Worm (Caenorhabditis elegans) whole organism, young adult: Measurements from ENCODE around the gene glt-4.

Experiments
- ZK185.1 ChIP-seq: sonication (generic microtip); optimal IDR thresholded peaks from 2 replicates; lab custom pipeline; 2016; ENCODE audit warnings: mild to moderate bottlenecking, missing genetic modification characterization, missing compliant biosample characterization; ENCODE audit not compliant: poor library complexity, severe bottlenecking
- ama-1 ChIP-seq, 3 experiments: fragments of 150-350 bp in 1 of 3; sonication (generic microtip) in 2 of 3; optimal IDR thresholded peaks; 2 replicates each; lab custom pipeline; 2014 to 2018; ENCODE audit warnings: missing biosample characterization in 2 of 3, missing genetic modification characterization in 2 of 3, missing genetic modification reagents in 2 of 3
- cebp-2 ChIP-seq: fragments of 200-800 bp; sonication (Bioruptor generic); IDR thresholded peaks from 2 replicates; pipeline ENCODE4 v1.3.6; 2022; ENCODE audit warnings: missing genetic modification characterization, missing compliant biosample characterization
- chd-7 ChIP-seq: sonication (generic microtip); optimal IDR thresholded peaks from 2 replicates; lab custom pipeline; 2016; ENCODE audit warnings: mild to moderate bottlenecking, missing genetic modification characterization, moderate library complexity, missing compliant biosample characterization
- lin-35 ChIP-seq, 3 experiments: fragments of 150-350 bp in 2 of 3; sonication (generic microtip) in 1 of 3; optimal IDR thresholded peaks; 2 replicates each; lab custom pipeline; 2014 to 2018; ENCODE audit warnings: missing biosample characterization in 3 of 3, missing genetic modification characterization in 3 of 3, missing genetic modification reagents in 3 of 3
- mcd-1 ChIP-seq: fragments of 200-800 bp; sonication (Bioruptor generic); IDR thresholded peaks from 2 replicates; pipeline ENCODE4 v1.3.6; 2022; ENCODE audit warnings: missing genetic modification reagents, missing genetic modification characterization, missing compliant biosample characterization
- snpc-4 ChIP-seq, 5 experiments: fragments of 150-350 bp in 1 of 5; sonication (generic microtip) in 4 of 5; optimal IDR thresholded peaks; 2 replicates each; lab custom pipeline; 2014 to 2018; ENCODE audit warnings: missing genetic modification characterization in 5 of 5, missing biosample characterization in 3 of 5, antibody characterized with exemption in 2 of 5, mild to moderate bottlenecking in 2 of 5, missing compliant biosample characterization in 2 of 5, missing genotype in 2 of 5, moderate library complexity in 2 of 5, missing genetic modification reagents in 1 of 5
- unc-62 ChIP-seq: fragments of 150-350 bp; optimal IDR thresholded peaks from 2 replicates; lab custom pipeline; 2014; ENCODE audit warnings: missing biosample characterization, missing genetic modification reagents, missing genetic modification characterization
- xnd-1 ChIP-seq: sonication (generic microtip); optimal IDR thresholded peaks from 2 replicates; lab custom pipeline; 2016; ENCODE audit warnings: missing genotype, missing genetic modification reagents, missing genetic modification characterization, missing compliant biosample characterization
- ztf-26 ChIP-seq: sonication (generic microtip); optimal IDR thresholded peaks from 2 replicates; lab custom pipeline; 2017; ENCODE audit warnings: missing genetic modification characterization, missing compliant biosample characterization

DNA sequence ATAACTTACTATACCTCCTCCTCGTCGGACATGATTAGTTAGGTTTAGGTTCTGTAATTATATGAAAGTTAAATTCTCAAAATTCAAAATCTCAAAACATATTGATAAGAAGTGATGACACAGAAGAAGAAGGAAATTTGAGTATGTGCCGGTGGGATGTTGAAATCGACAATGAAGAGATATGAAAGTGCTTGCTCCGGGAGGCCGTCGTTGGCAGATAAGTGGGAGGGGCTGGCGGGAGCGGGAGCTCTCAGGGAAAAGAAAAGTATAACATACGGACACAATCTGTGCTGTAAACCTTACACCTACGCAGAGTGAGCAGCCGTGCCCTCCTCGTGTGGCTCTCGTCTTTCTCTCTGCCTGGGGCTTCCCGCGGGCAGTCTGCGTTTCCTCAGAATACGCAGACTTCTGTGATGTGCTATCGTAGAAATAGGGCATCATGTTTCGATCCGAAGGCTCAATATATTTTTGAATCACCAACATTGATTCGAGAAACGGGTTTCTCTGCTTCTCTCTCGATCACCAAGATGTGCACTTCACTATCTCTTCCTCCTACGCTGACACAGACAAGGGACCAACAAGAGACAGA lies 7.0 kb downstream of the glt-4 start, which contains the start of gene mup-2:
- no peak for TF ChIP-seq ztf-26 (tag; lab: Kevin White, UChicago)
- no peak for TF ChIP-seq unc-62 (GFP tag; lab: Kevin White, UChicago)
- no peak for TF ChIP-seq snpc-4 (GFP tag; optimal IDR thresholded peaks at IDR 0.05; lab: Kevin White, UChicago)
- TF ChIP-seq snpc-4 (tag; optimal IDR thresholded peaks at IDR 0.05; lab: Kevin White, UChicago), result no peak
- TF ChIP-seq chd-7 (tag; lab: Kevin White, UChicago), result no peak
- TF ChIP-seq cebp-2 (GFP tag; lab: Robert Waterston, UW), result no peak
- no peak for TF ChIP-seq lin-35 (GFP tag; optimal IDR thresholded peaks at IDR 0.05; lab: Kevin White, UChicago)
- TF ChIP-seq ama-1 (optimal IDR thresholded peaks at IDR 0.05; lab: Kevin White, UChicago), result no peak
- TF ChIP-seq ama-1 (GFP tag; optimal IDR thresholded peaks at IDR 0.05; lab: Kevin White, UChicago), result no peak
- TF ChIP-seq ZK185.1 (tag; lab: Kevin White, UChicago), result no peak
- no peak for TF ChIP-seq mcd-1
- no peak for TF ChIP-seq xnd-1
